Worm (Caenorhabditis elegans) whole organism, young adult: ENCODE results near the gene F40E12.1.

ENCODE experiments used
- B0261.1 ChIP-seq: sonication (generic microtip); optimal IDR thresholded peaks from 2 replicates; lab custom pipeline; 2016; ENCODE audit warnings: mild to moderate bottlenecking, missing genetic modification characterization, moderate library complexity, missing compliant biosample characterization
- C06A6.2 ChIP-seq: fragments of 200-800 bp; sonication (Bioruptor generic); conservative IDR thresholded peaks from 2 replicates; pipeline ENCODE4 v1.3.6; 2022; ENCODE audit warnings: missing genetic modification characterization, missing compliant biosample characterization
- C17E4.6 ChIP-seq: fragments of 200-800 bp; sonication (Bioruptor generic); IDR thresholded peaks from 2 replicates; pipeline ENCODE4 v1.3.6; 2022; ENCODE audit warnings: missing genetic modification reagents, missing genetic modification characterization, missing compliant biosample characterization
- F57A8.1 ChIP-seq: fragments of 200-800 bp; sonication (Bioruptor generic); optimal IDR thresholded peaks from 2 replicates; lab custom pipeline; 2018; ENCODE audit warnings: mild to moderate bottlenecking, missing genetic modification characterization, moderate library complexity, missing compliant biosample characterization
- F57C9.4 ChIP-seq: sonication (generic microtip); optimal IDR thresholded peaks from 2 replicates; lab custom pipeline; 2017; ENCODE audit warnings: mild to moderate bottlenecking, missing genetic modification characterization, missing compliant biosample characterization
- T07F8.4 ChIP-seq: sonication (generic microtip); optimal IDR thresholded peaks from 2 replicates; lab custom pipeline; 2016; ENCODE audit warnings: mild to moderate bottlenecking, missing genetic modification characterization, moderate library complexity, missing compliant biosample characterization
- T26A5.8 ChIP-seq: sonication (generic microtip); optimal IDR thresholded peaks from 2 replicates; lab custom pipeline; 2016; ENCODE audit warnings: missing genetic modification characterization, missing compliant biosample characterization
- Y53F4B.3 ChIP-seq: fragments of 200-800 bp; sonication (Bioruptor generic); IDR thresholded peaks from 2 replicates; pipeline ENCODE4 v1.3.6; 2022; ENCODE audit warnings: missing genetic modification reagents, missing genetic modification characterization, missing compliant biosample characterization
- Y53G8AR.9 ChIP-seq: fragments of 200-800 bp; sonication (Bioruptor generic); conservative IDR thresholded peaks from 2 replicates; pipeline ENCODE4 v1.3.6; 2022; ENCODE audit warnings: missing genetic modification reagents, missing genetic modification characterization, missing compliant biosample characterization
- Y56A3A.18 ChIP-seq: fragments of 200-800 bp; sonication (Bioruptor generic); IDR thresholded peaks from 2 replicates; pipeline ENCODE4 v1.3.6; 2022; ENCODE audit warnings: missing genetic modification reagents, missing genetic modification characterization, missing compliant biosample characterization
- ZK185.1 ChIP-seq: sonication (generic microtip); optimal IDR thresholded peaks from 2 replicates; lab custom pipeline; 2016; ENCODE audit warnings: mild to moderate bottlenecking, missing genetic modification characterization, missing compliant biosample characterization; ENCODE audit not compliant: poor library complexity, severe bottlenecking
- ama-1 ChIP-seq, 3 experiments: fragments of 150-350 bp in 1 of 3; sonication (generic microtip) in 2 of 3; optimal IDR thresholded peaks; 2 replicates each; lab custom pipeline; 2014 to 2018; ENCODE audit warnings: missing biosample characterization in 2 of 3, missing genetic modification characterization in 2 of 3, missing genetic modification reagents in 2 of 3
- aptf-2 ChIP-seq: fragments of 200-800 bp; sonication (Bioruptor generic); conservative IDR thresholded peaks from 2 replicates; pipeline ENCODE4 v1.3.6; 2022; ENCODE audit warnings: missing genetic modification reagents, missing genetic modification characterization, missing compliant biosample characterization
- aptf-3 ChIP-seq: fragments of 200-800 bp; sonication (Bioruptor generic); IDR thresholded peaks from 2 replicates; pipeline ENCODE4 v1.3.6; 2022; ENCODE audit warnings: missing genetic modification characterization, missing compliant biosample characterization
- attf-3 ChIP-seq: fragments of 200-800 bp; sonication (Bioruptor generic); conservative IDR thresholded peaks from 2 replicates; pipeline ENCODE4 v1.3.6; 2022; ENCODE audit warnings: missing genetic modification reagents, missing genetic modification characterization, missing compliant biosample characterization
- bed-2 ChIP-seq: fragments of 200-800 bp; sonication (Bioruptor generic); IDR thresholded peaks from 2 replicates; pipeline ENCODE4 v1.3.6; 2022; ENCODE audit warnings: missing genetic modification reagents, missing genetic modification characterization, missing compliant biosample characterization
- ceh-40 ChIP-seq: fragments of 200-800 bp; sonication (Bioruptor generic); IDR thresholded peaks from 2 replicates; pipeline ENCODE4 v1.3.6; 2022; ENCODE audit warnings: missing genetic modification characterization, missing compliant biosample characterization
- dpff-1 ChIP-seq: sonication (generic microtip); optimal IDR thresholded peaks from 2 replicates; lab custom pipeline; 2017; ENCODE audit warnings: mild to moderate bottlenecking, missing genetic modification characterization, missing compliant biosample characterization
- hmg-20 ChIP-seq: fragments of 200-800 bp; sonication (Bioruptor generic); IDR thresholded peaks from 2 replicates; pipeline ENCODE4 v1.3.6; 2022; ENCODE audit warnings: missing genetic modification reagents, missing genetic modification characterization, missing compliant biosample characterization
- lin-26 ChIP-seq: fragments of 200-800 bp; sonication (Bioruptor generic); IDR thresholded peaks from 2 replicates; pipeline ENCODE4 v1.3.6; 2022; ENCODE audit warnings: missing genetic modification reagents, missing genetic modification characterization, missing compliant biosample characterization
- lin-35 ChIP-seq, 3 experiments: fragments of 150-350 bp in 2 of 3; sonication (generic microtip) in 1 of 3; optimal IDR thresholded peaks; 2 replicates each; lab custom pipeline; 2014 to 2018; ENCODE audit warnings: missing biosample characterization in 3 of 3, missing genetic modification characterization in 3 of 3, missing genetic modification reagents in 3 of 3
- lin-54 ChIP-seq: fragments of 200-800 bp; sonication (Bioruptor generic); optimal IDR thresholded peaks from 2 replicates; lab custom pipeline; 2018; ENCODE audit warnings: mild to moderate bottlenecking, missing genetic modification characterization, missing compliant biosample characterization
- madf-10 ChIP-seq: sonication (generic microtip); optimal IDR thresholded peaks from 2 replicates; lab custom pipeline; 2016; ENCODE audit warnings: mild to moderate bottlenecking, missing genetic modification characterization, missing compliant biosample characterization
- mxl-1 ChIP-seq: sonication (generic microtip); optimal IDR thresholded peaks from 2 replicates; lab custom pipeline; 2016; ENCODE audit warnings: missing genetic modification characterization, missing compliant biosample characterization
- nhr-179 ChIP-seq: sonication (generic microtip); optimal IDR thresholded peaks from 2 replicates; lab custom pipeline; 2016; ENCODE audit warnings: mild to moderate bottlenecking, missing genetic modification characterization, missing compliant biosample characterization
- nhr-27 ChIP-seq: fragments of 200-800 bp; sonication (Bioruptor generic); optimal IDR thresholded peaks from 2 replicates; lab custom pipeline; 2018; ENCODE audit warnings: mild to moderate bottlenecking, missing genetic modification characterization, moderate library complexity, missing compliant biosample characterization
- rpc-1 ChIP-seq, 2 experiments: fragments of 150-350 bp in 1 of 2; sonication (generic microtip) in 1 of 2; optimal IDR thresholded peaks; 2 replicates each; lab custom pipeline; 2014 to 2018; ENCODE audit warnings: missing biosample characterization in 1 of 2, missing genetic modification characterization in 1 of 2, missing genetic modification reagents in 1 of 2, missing genotype in 1 of 2
- sdz-38 ChIP-seq: sonication (generic microtip); optimal IDR thresholded peaks from 2 replicates; lab custom pipeline; 2016; ENCODE audit warnings: missing genotype, missing genetic modification characterization, missing compliant biosample characterization
- snpc-1.1 ChIP-seq: sonication (generic microtip); optimal IDR thresholded peaks from 2 replicates; lab custom pipeline; 2017; ENCODE audit warnings: missing genetic modification characterization, mild to moderate bottlenecking, missing compliant biosample characterization, antibody characterized with exemption, moderate library complexity, missing genotype, missing genetic modification reagents; ENCODE audit not compliant: insufficient read depth
- snpc-3.4 ChIP-seq: sonication (generic microtip); optimal IDR thresholded peaks from 2 replicates; lab custom pipeline; 2017; ENCODE audit warnings: missing genetic modification characterization, mild to moderate bottlenecking, missing compliant biosample characterization, antibody characterized with exemption, moderate library complexity, missing genotype, missing genetic modification reagents
- tbx-9 ChIP-seq: sonication (generic microtip); optimal IDR thresholded peaks from 2 replicates; lab custom pipeline; 2016; ENCODE audit warnings: borderline replicate concordance, missing genetic modification characterization, inconsistent platforms, missing compliant biosample characterization
- unc-130 ChIP-seq: sonication (generic microtip); optimal IDR thresholded peaks from 2 replicates; lab custom pipeline; 2016; ENCODE audit warnings: missing genetic modification reagents, missing genetic modification characterization, missing compliant biosample characterization
- ztf-18 ChIP-seq: sonication (generic microtip); optimal IDR thresholded peaks from 2 replicates; lab custom pipeline; 2016; ENCODE audit warnings: missing genotype, mild to moderate bottlenecking, missing genetic modification characterization, missing compliant biosample characterization
- ztf-3 ChIP-seq: fragments of 200-800 bp; sonication (Bioruptor generic); optimal IDR thresholded peaks from 2 replicates; lab custom pipeline; 2018; ENCODE audit warnings: mild to moderate bottlenecking, missing genetic modification characterization, missing compliant biosample characterization

Gene F40E12.1

DNA sequence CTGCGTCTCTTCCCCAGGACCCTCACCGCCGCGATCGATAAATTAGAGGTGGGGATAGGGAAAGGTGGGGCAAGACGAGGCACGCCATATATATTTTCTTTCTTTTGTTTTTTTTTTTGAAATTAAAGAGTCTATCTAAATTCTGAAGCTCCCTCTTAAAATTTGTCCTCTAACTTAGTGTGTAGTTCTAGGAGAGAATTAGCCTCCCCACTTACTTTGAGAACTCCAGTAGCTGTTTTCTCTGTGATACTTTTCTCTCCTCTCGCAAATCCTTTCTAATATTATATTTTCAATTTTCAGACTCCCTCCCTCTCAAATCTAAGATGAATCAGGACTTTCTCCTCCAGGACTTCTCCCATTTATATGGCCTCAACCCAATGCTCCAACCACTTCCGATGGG lies 4.4 kb downstream of the F40E12.1 start, which contains the start of gene M151.7:
Gene M151.7 (plus strand): TSS at position 301 of the 400 bp plus-strand sequence.
- TF ChIP-seq tbx-9 (tag; lab: Kevin White, UChicago) (no peak), Y53F4B.3 (GFP tag; lab: Robert Waterston, UW) (no peak), T26A5.8 (no peak), nhr-179 (no peak), F57A8.1 (GFP tag; lab: Kevin White, UChicago) (no peak), hmg-20 (GFP tag; lab: Robert Waterston, UW) (no peak), ama-1 (optimal IDR thresholded peaks at IDR 0.05; lab: Kevin White, UChicago) (no peak), ama-1 (GFP tag; optimal IDR thresholded peaks at IDR 0.05; lab: Kevin White, UChicago) (no peak), madf-10 (tag; lab: Kevin White, UChicago) (no peak), lin-35 (GFP tag; optimal IDR thresholded peaks at IDR 0.05; lab: Kevin White, UChicago) (no peak), bed-2 (GFP tag; lab: Robert Waterston, UW) (no peak), F57C9.4 (no peak), ztf-3 (GFP tag; lab: Kevin White, UChicago) (no peak), sdz-38 (tag; lab: Kevin White, UChicago) (no peak), C17E4.6 (GFP tag; lab: Robert Waterston, UW) (no peak)

DNA sequence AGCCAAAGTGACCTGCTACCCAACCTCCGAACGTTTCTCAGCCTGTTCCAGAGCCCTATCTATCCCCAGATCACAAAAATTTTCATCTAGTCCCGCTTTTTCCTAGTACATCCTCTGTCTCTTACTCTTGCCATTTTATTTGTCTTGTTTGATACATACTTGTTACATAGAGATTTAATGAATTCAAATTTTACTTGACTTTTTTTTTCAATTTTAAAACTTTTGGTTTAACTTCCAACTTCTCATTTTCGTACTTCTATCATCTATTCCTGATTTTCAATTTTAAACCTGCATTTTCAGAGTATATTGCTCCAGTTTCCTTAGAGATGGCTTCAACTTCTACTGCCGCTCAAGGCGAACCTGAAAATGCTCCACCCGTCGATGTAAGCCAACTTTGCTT lies 9.3 kb downstream of the F40E12.1 start, which contains the start of gene M151.3:
Gene M151.3 (plus strand): TSS at position 301 of the 400 bp plus-strand sequence.
- no peak for TF ChIP-seq dpff-1 (tag; lab: Kevin White, UChicago)
- TF ChIP-seq aptf-2 (GFP tag; lab: Robert Waterston, UW) = no peak
- TF ChIP-seq attf-3 = no peak
- no peak for TF ChIP-seq B0261.1 (tag; lab: Kevin White, UChicago)
- no peak for TF ChIP-seq tbx-9 (tag; lab: Kevin White, UChicago)
- no peak for TF ChIP-seq mxl-1
- TF ChIP-seq unc-130 (GFP tag; lab: Kevin White, UChicago) = no peak
- no peak for TF ChIP-seq snpc-1.1
- no peak for TF ChIP-seq Y56A3A.18 (GFP tag; lab: Robert Waterston, UW)
- TF ChIP-seq Y53G8AR.9 (GFP tag; lab: Robert Waterston, UW) = no peak
- no peak for TF ChIP-seq ztf-18 (tag; lab: Kevin White, UChicago)
- TF ChIP-seq lin-26 (GFP tag; lab: Robert Waterston, UW) = no peak
- no peak for TF ChIP-seq aptf-3
- TF ChIP-seq C06A6.2 = no peak
- TF ChIP-seq rpc-1 (optimal IDR thresholded peaks at IDR 0.05; lab: Kevin White, UChicago) = no peak
- TF ChIP-seq rpc-1 (tag; optimal IDR thresholded peaks at IDR 0.05; lab: Kevin White, UChicago) = no peak
- no peak for TF ChIP-seq snpc-3.4 (tag; lab: Kevin White, UChicago)
- no peak for TF ChIP-seq ZK185.1 (tag; lab: Kevin White, UChicago)
- TF ChIP-seq lin-54 = no peak
- no peak for TF ChIP-seq nhr-27 (tag; lab: Kevin White, UChicago)
- no peak for TF ChIP-seq ceh-40 (GFP tag; lab: Robert Waterston, UW)

DNA sequence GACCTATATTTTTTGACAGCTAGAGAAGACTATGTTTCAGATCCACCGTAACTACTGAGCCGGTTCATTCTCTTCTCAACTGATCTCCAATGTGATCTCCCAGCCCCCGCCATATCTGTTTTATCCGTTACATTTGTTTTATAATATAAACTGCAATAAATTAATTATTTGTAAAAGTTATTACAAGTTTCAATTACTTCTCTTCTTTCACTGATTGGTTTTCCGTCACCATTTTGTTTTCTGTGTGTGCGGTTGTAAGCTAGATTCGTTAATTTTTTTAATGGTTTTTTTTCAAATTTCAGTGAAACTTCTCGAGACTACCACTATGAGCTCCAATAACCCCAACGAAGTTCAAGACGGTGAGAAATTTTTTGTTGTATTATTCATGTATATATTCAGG lies 13.2 kb downstream of the F40E12.1 start, which contains the start of gene M151.2:
Gene M151.2 (plus strand): TSS at position 301 of the 400 bp plus-strand sequence.
- TF ChIP-seq snpc-3.4 (tag; lab: Kevin White, UChicago) (no peak), T07F8.4 (tag; lab: Kevin White, UChicago) (no peak), F57A8.1 (GFP tag; lab: Kevin White, UChicago) (no peak)
- TF ChIP-seq, all 124 proteins: peak for 0
